Worm (Caenorhabditis elegans) whole organism, mixed stage, embryonic: Measurements from ENCODE around the gene znf-474.

ENCODE experiments used
- M03D4.4 ChIP-seq: sonication (generic microtip); optimal IDR thresholded peaks from 2 replicates; lab custom pipeline; 2017; ENCODE audit warnings: mild to moderate bottlenecking, missing genetic modification characterization, missing compliant biosample characterization
- elt-1 ChIP-seq: sonication (generic microtip); optimal IDR thresholded peaks from 2 replicates; lab custom pipeline; 2017; ENCODE audit warnings: missing genetic modification characterization, mild to moderate bottlenecking, missing compliant biosample characterization, antibody characterized with exemption, moderate library complexity, borderline replicate concordance; ENCODE audit not compliant: insufficient read depth
- elt-3 ChIP-seq: fragments of 150-350 bp; optimal IDR thresholded peaks from 2 replicates; lab custom pipeline; 2014; ENCODE audit warnings: missing biosample characterization, missing genetic modification characterization
- lsy-2 ChIP-seq: fragments of 150-350 bp; optimal IDR thresholded peaks from 2 replicates; lab custom pipeline; 2014; ENCODE audit warnings: missing biosample characterization, missing genetic modification characterization
- mep-1 ChIP-seq: fragments of 150-350 bp; optimal IDR thresholded peaks from 2 replicates; lab custom pipeline; 2017; ENCODE audit warnings: missing biosample characterization, missing genetic modification reagents, missing genetic modification characterization, inconsistent platforms
- nhr-76 ChIP-seq: sonication (generic microtip); optimal IDR thresholded peaks from 2 replicates; lab custom pipeline; 2017; ENCODE audit warnings: missing biosample characterization, missing genetic modification characterization
- pha-4 ChIP-seq: fragments of 150-350 bp; optimal IDR thresholded peaks from 2 replicates; lab custom pipeline; 2018; ENCODE audit warnings: missing biosample characterization, missing genetic modification reagents, missing genetic modification characterization
- unc-120 ChIP-seq: sonication (generic microtip); optimal IDR thresholded peaks from 2 replicates; lab custom pipeline; 2017; ENCODE audit warnings: missing genetic modification characterization, missing compliant biosample characterization; ENCODE audit not compliant: poor library complexity, severe bottlenecking
- unc-39 ChIP-seq: fragments of 150-350 bp; optimal IDR thresholded peaks from 2 replicates; lab custom pipeline; 2014; ENCODE audit warnings: missing biosample characterization, missing genetic modification characterization
- ztf-11 ChIP-seq: fragments of 150-350 bp; optimal IDR thresholded peaks from 2 replicates; lab custom pipeline; 2014; ENCODE audit warnings: missing biosample characterization, missing genetic modification characterization

DNA sequence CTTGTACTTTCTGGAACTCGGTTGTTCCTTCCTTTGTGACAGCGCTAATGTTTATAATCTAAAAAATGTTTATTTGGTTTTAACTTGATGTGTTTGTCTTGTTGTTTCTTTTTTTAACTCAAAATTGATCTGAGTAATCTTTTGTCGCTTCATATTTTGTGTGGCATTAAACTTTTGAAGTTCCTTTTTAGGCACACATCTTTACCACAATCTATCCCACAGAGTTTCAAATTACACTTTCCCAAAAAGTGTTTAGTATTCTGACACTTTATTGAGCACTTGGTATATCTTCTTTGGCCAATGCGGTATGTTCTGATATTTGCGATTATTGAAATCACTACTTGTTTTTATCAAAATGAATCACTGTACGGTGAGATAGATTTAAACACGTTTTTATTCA is 24.4 kb upstream of the znf-474 start, which contains the start of gene lgc-18:
- no peak for TF ChIP-seq elt-3 (tag; lab: Kevin White, UChicago)
- no peak for TF ChIP-seq pha-4 (tag; lab: Kevin White, UChicago)
- TF ChIP-seq mep-1 (tag; lab: Kevin White, UChicago): no peak
- no peak for TF ChIP-seq elt-1 (tag; lab: Kevin White, UChicago)
- TF ChIP-seq unc-39 (tag; lab: Kevin White, UChicago): no peak
- no peak for TF ChIP-seq unc-120 (tag; lab: Kevin White, UChicago)
- no peak for TF ChIP-seq nhr-76 (tag; lab: Kevin White, UChicago)
- no peak for TF ChIP-seq ztf-11 (tag; lab: Kevin White, UChicago)
- no peak for TF ChIP-seq lsy-2 (tag; lab: Kevin White, UChicago)
- no peak for TF ChIP-seq M03D4.4 (tag; lab: Kevin White, UChicago)
